ENCODE assay signal across 4 fruit fly cellular contexts in the genomic region with DNA sequence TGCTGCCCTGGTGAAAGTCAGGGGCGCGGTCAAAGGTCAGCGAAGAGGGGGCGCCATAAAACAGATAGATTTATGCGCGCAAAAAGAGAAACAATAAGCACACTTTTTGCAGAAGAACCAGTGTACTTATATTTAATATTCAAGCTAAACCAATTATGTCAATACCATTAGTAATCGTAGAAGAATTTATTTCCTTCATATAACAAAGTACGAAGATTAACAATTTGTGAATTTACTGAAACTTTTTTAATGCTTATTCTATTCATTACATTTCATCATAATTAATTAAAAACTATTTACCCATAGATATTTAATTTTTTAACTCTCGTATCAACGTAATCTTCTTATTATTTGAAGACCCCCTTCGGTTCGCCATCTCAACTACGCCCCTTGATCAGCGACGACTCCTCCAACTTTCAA.
TF ChIP-seq lines count a peak whose summit lies in the region.

No protein-coding gene starts in this region.

- no peak for TF ChIP-seq CTCF in whole organism, embryonic (GFP tag; optimal IDR thresholded peaks at IDR 0.05; lab: Kevin White, UChicago)

TF ChIP-seq in whole organism, embryonic, 481 proteins besides CTCF, POLR2A, EP300 and RAD21 (continues in another document):
- TF ChIP-seq NC2β (GFP tag; optimal IDR thresholded peaks at IDR 0.05; lab: Kevin White, UChicago), result no peak
- TF ChIP-seq fd96Cb (tag; optimal IDR thresholded peaks at IDR 0.05; lab: Kevin White, UChicago), result peak; percentile 73
- no peak for TF ChIP-seq pho (GFP tag; optimal IDR thresholded peaks at IDR 0.05; lab: Kevin White, UChicago)
- TF ChIP-seq ken (GFP tag; IDR thresholded peaks at IDR 0.05; lab: Robert Waterston, UW), result peak; percentile 27; the same call in 2 of the 3 replicates
- no peak for TF ChIP-seq CG18011 (GFP tag; optimal IDR thresholded peaks at IDR 0.05; lab: Kevin White, UChicago)
- 0 out of 3 replicates have a peak, but pooled peaks have one; percentile 50 for TF ChIP-seq ase (GFP tag; IDR thresholded peaks at IDR 0.05; lab: Robert Waterston, UW)
- no peak for TF ChIP-seq bowl (GFP tag; IDR thresholded peaks at IDR 0.05; lab: Robert Waterston, UW)
- peak; percentile 52; the same call in 1 of the 3 replicates for TF ChIP-seq croc (GFP tag; conservative IDR thresholded peaks at IDR 0.05; lab: Robert Waterston, UW)
- TF ChIP-seq ham (GFP tag; IDR thresholded peaks at IDR 0.05; lab: Robert Waterston, UW), result no peak
- no peak for TF ChIP-seq Vsx1 (GFP tag; optimal IDR thresholded peaks at IDR 0.05; lab: Kevin White, UChicago)
- TF ChIP-seq HLH54F (GFP tag; optimal IDR thresholded peaks at IDR 0.05; lab: Kevin White, UChicago), result no peak
- TF ChIP-seq gt (GFP tag; IDR thresholded peaks at IDR 0.05; lab: Robert Waterston, UW), result peak; percentile 46; the same call in 1 of the 2 replicates
- peak; percentile 78 for TF ChIP-seq CG15601 (tag; optimal IDR thresholded peaks at IDR 0.05; lab: Kevin White, UChicago)
- no peak for TF ChIP-seq lov (optimal IDR thresholded peaks at IDR 0.05; lab: Kevin White, UChicago)
- TF ChIP-seq lov (GFP tag; IDR thresholded peaks at IDR 0.05; lab: Robert Waterston, UW), result no peak
- no peak for TF ChIP-seq Fer2 (tag; optimal IDR thresholded peaks at IDR 0.05; lab: Kevin White, UChicago)
- TF ChIP-seq CG7987 (GFP tag; optimal IDR thresholded peaks at IDR 0.05; lab: Kevin White, UChicago), result no peak
- peak; percentile 44 for TF ChIP-seq ssp (GFP tag; IDR thresholded peaks at IDR 0.05; lab: Robert Waterston, UW)
- TF ChIP-seq CG8924 (tag; optimal IDR thresholded peaks at IDR 0.05; lab: Kevin White, UChicago), result peak; percentile 69
- no peak for TF ChIP-seq ac (GFP tag; optimal IDR thresholded peaks at IDR 0.05; lab: Kevin White, UChicago)
- TF ChIP-seq insv (GFP tag; optimal IDR thresholded peaks at IDR 0.05; lab: Kevin White, UChicago), result no peak

TF ChIP-seq in whole organism, prepupa, 60 proteins besides CTCF, POLR2A, EP300 and RAD21 (continues in another document):
- TF ChIP-seq CG8632 (GFP tag; optimal IDR thresholded peaks at IDR 0.05; lab: Kevin White, UChicago), result peak; percentile 72
- TF ChIP-seq eg (GFP tag; IDR thresholded peaks at IDR 0.05; lab: Robert Waterston, UW), result peak; percentile 59; the same call in 1 of the 3 replicates
- TF ChIP-seq Lpt (GFP tag; optimal IDR thresholded peaks at IDR 0.05; lab: Kevin White, UChicago), result peak; percentile 69
- peak; percentile 85 for TF ChIP-seq CG6808 (GFP tag; optimal IDR thresholded peaks at IDR 0.05; lab: Kevin White, UChicago)
- no peak for TF ChIP-seq Hr38 (GFP tag; optimal IDR thresholded peaks at IDR 0.05; lab: Kevin White, UChicago)
- no peak for TF ChIP-seq Eip93F (GFP tag; optimal IDR thresholded peaks at IDR 0.05; lab: Kevin White, UChicago)
- TF ChIP-seq CG32006 (GFP tag; optimal IDR thresholded peaks at IDR 0.05; lab: Kevin White, UChicago), result peak; percentile 92
- peak; percentile 35 for TF ChIP-seq CG9139 (GFP tag; optimal IDR thresholded peaks at IDR 0.05; lab: Kevin White, UChicago)
- peak; percentile 85 for TF ChIP-seq CG10631 (GFP tag; optimal IDR thresholded peaks at IDR 0.05; lab: Kevin White, UChicago)
- no peak; the same call in 1 of the 2 replicates for TF ChIP-seq CG11294 (GFP tag; IDR thresholded peaks at IDR 0.05; lab: Robert Waterston, UW)
- peak; percentile 59 for TF ChIP-seq svp (GFP tag; lab: Kevin White, UChicago)
- TF ChIP-seq CG11762 (GFP tag; optimal IDR thresholded peaks at IDR 0.05; lab: Kevin White, UChicago; ENCODE audit: insufficient read depth), result peak; percentile 70
- TF ChIP-seq Met (GFP tag; optimal IDR thresholded peaks at IDR 0.05; lab: Kevin White, UChicago), result peak; percentile 48
- peak; percentile 71 for TF ChIP-seq CG6276 (GFP tag; optimal IDR thresholded peaks at IDR 0.05; lab: Kevin White, UChicago)
- peak; percentile 79 for TF ChIP-seq CG8319 (GFP tag; optimal IDR thresholded peaks at IDR 0.05; lab: Kevin White, UChicago)
- TF ChIP-seq fd59A (GFP tag; optimal IDR thresholded peaks at IDR 0.05; lab: Kevin White, UChicago), result peak; percentile 73
- TF ChIP-seq OdsH (GFP tag; optimal IDR thresholded peaks at IDR 0.05; lab: Kevin White, UChicago), result peak; percentile 74
- peak; percentile 70 for TF ChIP-seq Ets96B (tag; optimal IDR thresholded peaks at IDR 0.05; lab: Kevin White, UChicago)
- peak; percentile 55 for TF ChIP-seq Smox (GFP tag; optimal IDR thresholded peaks at IDR 0.05; lab: Kevin White, UChicago)
- TF ChIP-seq achi (GFP tag; optimal IDR thresholded peaks at IDR 0.05; lab: Kevin White, UChicago), result peak; percentile 82
- no peak for TF ChIP-seq vri (GFP tag; optimal IDR thresholded peaks at IDR 0.05; lab: Kevin White, UChicago)
- no peak for TF ChIP-seq CG6854 (GFP tag; optimal IDR thresholded peaks at IDR 0.05; lab: Kevin White, UChicago)

TF ChIP-seq in whole organism, pupa, 21 proteins besides CTCF, POLR2A, EP300 and RAD21:
- TF ChIP-seq rn (GFP tag; IDR thresholded peaks at IDR 0.05; lab: Robert Waterston, UW) (no peak), CG17806 (tag; optimal IDR thresholded peaks at IDR 0.05; lab: Kevin White, UChicago) (peak; percentile 57), Snoo (tag; optimal IDR thresholded peaks at IDR 0.05; lab: Kevin White, UChicago) (peak; percentile 74), CG4496 (GFP tag; IDR thresholded peaks at IDR 0.05; lab: Robert Waterston, UW) (no peak), CG8159 (tag; optimal IDR thresholded peaks at IDR 0.05; lab: Kevin White, UChicago) (peak; percentile 85), CG9948 (tag; optimal IDR thresholded peaks at IDR 0.05; lab: Kevin White, UChicago) (peak; percentile 83), CG8301 (tag; optimal IDR thresholded peaks at IDR 0.05; lab: Kevin White, UChicago) (peak; percentile 74), CG34367 (tag; optimal IDR thresholded peaks at IDR 0.05; lab: Kevin White, UChicago) (peak; percentile 64), Ets98B (GFP tag; IDR thresholded peaks at IDR 0.05; lab: Robert Waterston, UW) (no peak), Pif1B (GFP tag; optimal IDR thresholded peaks at IDR 0.05; lab: Kevin White, UChicago) (peak; percentile 63), CG32121 (GFP tag; IDR thresholded peaks at IDR 0.05; lab: Robert Waterston, UW) (peak; percentile 35; the same call in 1 of the 2 replicates), CG13204 (GFP tag; optimal IDR thresholded peaks at IDR 0.05; lab: Kevin White, UChicago) (peak; percentile 46), Pif1A (GFP tag; optimal IDR thresholded peaks at IDR 0.05; lab: Kevin White, UChicago) (peak; percentile 81), CG14655 (GFP tag; optimal IDR thresholded peaks at IDR 0.05; lab: Kevin White, UChicago) (peak; percentile 89), CG15710 (tag; optimal IDR thresholded peaks at IDR 0.05; lab: Kevin White, UChicago) (peak; percentile 77), D1 (tag; optimal IDR thresholded peaks at IDR 0.05; lab: Kevin White, UChicago) (peak; percentile 68), gl (tag; optimal IDR thresholded peaks at IDR 0.05; lab: Kevin White, UChicago) (peak; percentile 6), EcR (GFP tag; optimal IDR thresholded peaks at IDR 0.05; lab: Kevin White, UChicago) (no peak)

TF ChIP-seq in whole organism, wandering third instar larva, 38 proteins besides CTCF, POLR2A, EP300 and RAD21:
- TF ChIP-seq CG9705 (GFP tag; optimal IDR thresholded peaks at IDR 0.05; lab: Kevin White, UChicago) (no peak), dmrt93B (GFP tag; optimal IDR thresholded peaks at IDR 0.05; lab: Kevin White, UChicago) (peak; percentile 14), fru (GFP tag; optimal IDR thresholded peaks at IDR 0.05; lab: Kevin White, UChicago) (peak; percentile 45), woc (GFP tag; optimal IDR thresholded peaks at IDR 0.05; lab: Kevin White, UChicago) (no peak), rgr (GFP tag; optimal IDR thresholded peaks at IDR 0.05; lab: Kevin White, UChicago) (peak; percentile 20), br (GFP tag; optimal IDR thresholded peaks at IDR 0.05; lab: Kevin White, UChicago) (peak; percentile 8), Hr83 (GFP tag; optimal IDR thresholded peaks at IDR 0.05; lab: Kevin White, UChicago; ENCODE audit: poor library complexity, severe bottlenecking) (no peak), h (GFP tag; optimal IDR thresholded peaks at IDR 0.05; lab: Kevin White, UChicago) (peak; percentile 27), Sp1 (GFP tag; optimal IDR thresholded peaks at IDR 0.05; lab: Kevin White, UChicago) (peak; percentile 41), ey (GFP tag; optimal IDR thresholded peaks at IDR 0.05; lab: Kevin White, UChicago) (peak; percentile 20), foxo (GFP tag; optimal IDR thresholded peaks at IDR 0.05; lab: Kevin White, UChicago) (peak in 1 of 2 experiments; percentile 68), sv (GFP tag; optimal IDR thresholded peaks at IDR 0.05; lab: Kevin White, UChicago) (peak; percentile 10), psq (GFP tag; optimal IDR thresholded peaks at IDR 0.05; lab: Kevin White, UChicago) (peak; percentile 36), Jra (GFP tag; optimal IDR thresholded peaks at IDR 0.05; lab: Kevin White, UChicago) (no peak), HLH106 (tag; optimal IDR thresholded peaks at IDR 0.05; lab: Kevin White, UChicago) (peak; percentile 28), Myc (optimal IDR thresholded peaks at IDR 0.05; lab: Kevin White, UChicago) (no peak), OdsH (GFP tag; optimal IDR thresholded peaks at IDR 0.05; lab: Kevin White, UChicago) (peak; percentile 49)
